Fruit fly (Drosophila melanogaster) whole organism, embryonic: Measurements from ENCODE around the gene Nepl20.

Source experiments
- Aef1 ChIP-seq: fragments of 200-800 bp; sonication (Bioruptor generic); IDR thresholded peaks from 3 replicates; pipeline ENCODE4 v1.3.6; 2022; ENCODE audit warnings: missing biosample characterization, missing genetic modification characterization
- Atf6 ChIP-seq: fragments of 200-800 bp; sonication (Bioruptor generic); IDR thresholded peaks from 2 replicates; pipeline ENCODE4 v1.3.6; 2022; ENCODE audit warnings: missing biosample characterization, missing genetic modification characterization
- Bgb ChIP-seq: fragments of 200-800 bp; sonication (Bioruptor generic); IDR thresholded peaks from 2 replicates; pipeline ENCODE4 v1.3.6; 2022; ENCODE audit warnings: missing biosample characterization, missing genetic modification characterization; ENCODE audit not compliant: partially characterized antibody
- CG10147 ChIP-seq: fragments of 200-800 bp; sonication (Bioruptor generic); optimal IDR thresholded peaks from 2 replicates; lab custom pipeline; 2019; ENCODE audit warnings: missing biosample characterization, mild to moderate bottlenecking, missing genetic modification characterization, moderate library complexity
- CG10209 ChIP-seq: fragments of 200-800 bp; sonication (Bioruptor generic); optimal IDR thresholded peaks from 3 replicates; lab custom pipeline; 2017; ENCODE audit warnings: missing biosample characterization, mild to moderate bottlenecking, missing genetic modification characterization, missing genetic modification reagents
- CG1024 ChIP-seq: fragments of 200-800 bp; sonication (Bioruptor generic); IDR thresholded peaks from 2 replicates; pipeline ENCODE4 v1.3.6; 2022; ENCODE audit warnings: missing biosample characterization, missing genetic modification characterization
- CG11247 ChIP-seq: fragments of 200-800 bp; sonication (Bioruptor generic); IDR thresholded peaks from 2 replicates; pipeline ENCODE4 v1.3.6; 2022; ENCODE audit warnings: missing biosample characterization, missing genetic modification characterization
- CG11695 ChIP-seq: fragments of 200-800 bp; sonication (Bioruptor generic); IDR thresholded peaks from 3 replicates; pipeline ENCODE4 v1.3.6; 2022; ENCODE audit warnings: missing biosample characterization, missing genetic modification characterization
- CG12769 ChIP-seq: fragments of 200-800 bp; sonication (Bioruptor generic); optimal IDR thresholded peaks from 2 replicates; lab custom pipeline; 2019; ENCODE audit warnings: missing biosample characterization, mild to moderate bottlenecking, missing genetic modification characterization, moderate library complexity
- CG13894 ChIP-seq: fragments of 200-800 bp; sonication (Bioruptor generic); optimal IDR thresholded peaks from 3 replicates; lab custom pipeline; 2018; ENCODE audit warnings: missing biosample characterization, mild to moderate bottlenecking, missing genetic modification characterization, moderate library complexity
- CG14965 ChIP-seq: fragments of 200-800 bp; sonication (Bioruptor generic); optimal IDR thresholded peaks from 2 replicates; lab custom pipeline; 2016; ENCODE audit warnings: missing biosample characterization, missing genetic modification characterization, borderline replicate concordance
- CG1602 ChIP-seq: fragments of 200-800 bp; sonication (Bioruptor generic); optimal IDR thresholded peaks from 3 replicates; lab custom pipeline; 2016; ENCODE audit warnings: missing biosample characterization, missing genetic modification characterization
- CG1603 ChIP-seq: fragments of 200-800 bp; sonication (Bioruptor generic); optimal IDR thresholded peaks from 2 replicates; lab custom pipeline; 2019; ENCODE audit warnings: missing biosample characterization, mild to moderate bottlenecking, missing genetic modification characterization, moderate library complexity
- CG1647 ChIP-seq: fragments of 200-800 bp; sonication (Bioruptor generic); optimal IDR thresholded peaks from 3 replicates; lab custom pipeline; 2016; ENCODE audit warnings: missing biosample characterization, missing genetic modification characterization
- CG16813 ChIP-seq: fragments of 200-800 bp; sonication (Bioruptor generic); IDR thresholded peaks from 3 replicates; pipeline ENCODE4 v1.3.6; 2022; ENCODE audit warnings: missing biosample characterization, missing genetic modification characterization; ENCODE audit not compliant: partially characterized antibody
- CG17328 ChIP-seq: fragments of 200-800 bp; sonication (Bioruptor generic); IDR thresholded peaks from 2 replicates; pipeline ENCODE4 v1.3.6; 2022; ENCODE audit warnings: missing biosample characterization, missing genetic modification characterization
- CG32767 ChIP-seq: fragments of 200-800 bp; sonication (Bioruptor generic); IDR thresholded peaks from 2 replicates; pipeline ENCODE4 v1.3.6; 2022; ENCODE audit warnings: missing biosample characterization, missing genetic modification characterization
- CG33557 ChIP-seq: fragments of 200-800 bp; sonication (Bioruptor generic); optimal IDR thresholded peaks from 2 replicates; lab custom pipeline; 2019; ENCODE audit warnings: missing biosample characterization, mild to moderate bottlenecking, missing genetic modification characterization, moderate library complexity
- CG4707 ChIP-seq: fragments of 200-800 bp; sonication (Bioruptor generic); optimal IDR thresholded peaks from 2 replicates; lab custom pipeline; 2018; ENCODE audit warnings: missing biosample characterization, mild to moderate bottlenecking, missing genetic modification characterization, moderate library complexity
- CG6175 ChIP-seq: fragments of 200-800 bp; sonication (Bioruptor generic); IDR thresholded peaks from 3 replicates; pipeline ENCODE4 v1.3.6; 2022; ENCODE audit warnings: missing biosample characterization, missing genetic modification characterization
- CG6765 ChIP-seq: fragments of 200-800 bp; sonication (Bioruptor generic); optimal IDR thresholded peaks from 3 replicates; lab custom pipeline; 2017; ENCODE audit warnings: missing biosample characterization, mild to moderate bottlenecking, missing genetic modification characterization
- CG6791 ChIP-seq: fragments of 200-800 bp; sonication (Bioruptor generic); IDR thresholded peaks from 3 replicates; pipeline ENCODE4 v1.3.6; 2022; ENCODE audit warnings: missing biosample characterization, missing genetic modification characterization; ENCODE audit not compliant: partially characterized antibody
- CG7786 ChIP-seq: fragments of 200-800 bp; sonication (Bioruptor generic); optimal IDR thresholded peaks from 2 replicates; lab custom pipeline; 2016; ENCODE audit warnings: missing biosample characterization, missing genetic modification characterization
- CG7839 ChIP-seq: fragments of 200-800 bp; sonication (Bioruptor generic); optimal IDR thresholded peaks from 3 replicates; lab custom pipeline; 2018; ENCODE audit warnings: missing biosample characterization, mild to moderate bottlenecking, missing genetic modification characterization, moderate library complexity
- CG7987 ChIP-seq: fragments of 200-800 bp; sonication (Bioruptor generic); optimal IDR thresholded peaks from 2 replicates; lab custom pipeline; 2018; ENCODE audit warnings: missing biosample characterization, mild to moderate bottlenecking, missing genetic modification characterization, moderate library complexity
- CG8388 ChIP-seq: fragments of 200-800 bp; sonication (Bioruptor generic); optimal IDR thresholded peaks from 2 replicates; lab custom pipeline; 2019; ENCODE audit warnings: missing biosample characterization, mild to moderate bottlenecking, missing genetic modification characterization, moderate library complexity
- Gsc ChIP-seq: fragments of 200-800 bp; sonication (Bioruptor generic); IDR thresholded peaks from 2 replicates; pipeline ENCODE4 v1.3.6; 2022; ENCODE audit warnings: missing biosample characterization, missing genetic modification characterization
- H2.0 ChIP-seq: fragments of 200-800 bp; sonication (Bioruptor generic); IDR thresholded peaks from 2 replicates; pipeline ENCODE4 v1.3.6; 2022; ENCODE audit warnings: missing biosample characterization, missing genetic modification characterization
- HLH3B ChIP-seq: fragments of 200-800 bp; sonication (Bioruptor generic); IDR thresholded peaks from 2 replicates; pipeline ENCODE4 v1.3.6; 2022; ENCODE audit warnings: missing biosample characterization, missing genetic modification characterization
- Med ChIP-seq: fragments of 200-800 bp; sonication (Bioruptor generic); peaks from one replicate; lab custom pipeline; 2016; ENCODE audit warnings: missing biosample characterization, missing genetic modification characterization, mild to moderate bottlenecking, inconsistent platforms, moderate library complexity
- Mrtf ChIP-seq: fragments of 200-800 bp; sonication (Bioruptor generic); IDR thresholded peaks from 3 replicates; pipeline ENCODE4 v1.3.6; 2022; ENCODE audit warnings: missing biosample characterization, missing genetic modification characterization
- NFAT ChIP-seq: fragments of 200-800 bp; sonication (Bioruptor generic); IDR thresholded peaks from 2 replicates; pipeline ENCODE4 v1.3.6; 2022; ENCODE audit warnings: missing biosample characterization, missing genetic modification characterization
- Pdp1 ChIP-seq, 2 experiments: fragments of 200-800 bp; sonication (Bioruptor generic); optimal IDR thresholded peaks; 3 replicates each; lab custom pipeline; 2016; ENCODE audit warnings: missing biosample characterization in 2 of 2, missing genetic modification characterization in 2 of 2, mild to moderate bottlenecking in 1 of 2, moderate library complexity in 1 of 2
- Sin3A ChIP-seq: fragments of >200 bp; optimal IDR thresholded peaks from 2 replicates; lab custom pipeline; 2018
- Sry-β ChIP-seq: fragments of 200-800 bp; sonication (Bioruptor generic); optimal IDR thresholded peaks from 2 replicates; lab custom pipeline; 2018; ENCODE audit warnings: missing biosample characterization, mild to moderate bottlenecking, missing genetic modification characterization, moderate library complexity
- ara ChIP-seq: fragments of 200-800 bp; sonication (Bioruptor generic); IDR thresholded peaks from 2 replicates; pipeline ENCODE4 v1.3.6; 2022; ENCODE audit warnings: missing biosample characterization, missing genetic modification characterization
- bowl ChIP-seq: fragments of 200-800 bp; sonication (Bioruptor generic); IDR thresholded peaks from 2 replicates; pipeline ENCODE4 v1.3.6; 2022; ENCODE audit warnings: missing biosample characterization, missing genetic modification characterization
- caup ChIP-seq: fragments of 200-800 bp; sonication (Bioruptor generic); optimal IDR thresholded peaks from 3 replicates; lab custom pipeline; 2017; ENCODE audit warnings: missing biosample characterization, mild to moderate bottlenecking, missing genetic modification characterization, moderate library complexity; ENCODE audit not compliant: severe bottlenecking
- chinmo ChIP-seq: fragments of 200-800 bp; sonication (Bioruptor generic); IDR thresholded peaks from 4 replicates; pipeline ENCODE4 v1.3.6; 2022; ENCODE audit warnings: missing biosample characterization, missing genetic modification characterization; ENCODE audit not compliant: partially characterized antibody
- dm ChIP-seq: fragments of 200-800 bp; sonication (Bioruptor generic); optimal IDR thresholded peaks from 3 replicates; lab custom pipeline; 2016; ENCODE audit warnings: missing biosample characterization, missing genetic modification characterization
- fu2 ChIP-seq: fragments of 200-800 bp; sonication (Bioruptor generic); optimal IDR thresholded peaks from 2 replicates; lab custom pipeline; 2016; ENCODE audit warnings: missing biosample characterization, missing genetic modification characterization
- kah ChIP-seq: fragments of 200-800 bp; sonication (Bioruptor generic); optimal IDR thresholded peaks from 2 replicates; lab custom pipeline; 2018; ENCODE audit warnings: missing biosample characterization, mild to moderate bottlenecking, missing genetic modification characterization
- nmo ChIP-seq: fragments of 200-800 bp; sonication (Bioruptor generic); optimal IDR thresholded peaks from 2 replicates; lab custom pipeline; 2018; ENCODE audit warnings: missing biosample characterization, mild to moderate bottlenecking, missing genetic modification characterization, moderate library complexity
- rib ChIP-seq: fragments of 200-800 bp; sonication (Bioruptor generic); IDR thresholded peaks from 2 replicates; pipeline ENCODE4 v1.3.6; 2022; ENCODE audit warnings: missing biosample characterization, missing genetic modification characterization
- sisA ChIP-seq: fragments of 200-800 bp; sonication (Bioruptor generic); IDR thresholded peaks from 2 replicates; pipeline ENCODE4 v1.3.6; 2022; ENCODE audit warnings: missing biosample characterization, missing genetic modification characterization
- slbo ChIP-seq: fragments of 200-800 bp; sonication (Bioruptor generic); IDR thresholded peaks from 2 replicates; pipeline ENCODE4 v1.3.6; 2022; ENCODE audit warnings: missing biosample characterization, missing genetic modification characterization
- tap ChIP-seq: fragments of 200-800 bp; optimal IDR thresholded peaks from 3 replicates; lab custom pipeline; 2019; ENCODE audit warnings: missing biosample characterization, mild to moderate bottlenecking, missing genetic modification characterization, moderate library complexity
- zen ChIP-seq: fragments of 200-800 bp; sonication (Bioruptor generic); optimal IDR thresholded peaks from 3 replicates; lab custom pipeline; 2018; ENCODE audit warnings: missing biosample characterization, mild to moderate bottlenecking, missing genetic modification characterization, moderate library complexity
- zfh1 ChIP-seq: fragments of 200-800 bp; sonication (Bioruptor generic); IDR thresholded peaks from 3 replicates; pipeline ENCODE4 v1.3.6; 2022; ENCODE audit warnings: missing biosample characterization, missing genetic modification characterization

Nepl20 gene

dm6 chr3R:28831172-28831571, 49.4 kb upstream of the Nepl20 start (continued):
- TF ChIP-seq Pdp1 (GFP tag; optimal IDR thresholded peaks at IDR 0.05; lab: Kevin White, UChicago) (peak in 1 of 2 experiments; percentile 46), sisA (GFP tag; lab: Robert Waterston, UW) (no peak; the same call in 1 of the 2 replicates), CG6791 (0 out of 3 replicates have a peak, but pooled peaks have one; percentile 4), CG1647 (GFP tag; lab: Kevin White, UChicago) (peak; percentile 50), kah (GFP tag; lab: Kevin White, UChicago) (peak; percentile 5), Bgb (peak; percentile 60), CG33557 (no peak), caup (peak; percentile 18), CG11695 (GFP tag; lab: Robert Waterston, UW) (peak; percentile 20; the same call in 1 of the 3 replicates), HLH3B (GFP tag; lab: Robert Waterston, UW) (0 out of 2 replicates have a peak, but pooled peaks have one; percentile 18), CG32767 (GFP tag; lab: Robert Waterston, UW) (peak; percentile 62; the same call in 1 of the 2 replicates), chinmo (GFP tag; lab: Robert Waterston, UW) (0 out of 4 replicates have a peak, but pooled peaks have one; percentile 53), CG6175 (GFP tag; lab: Robert Waterston, UW) (no peak), tap (tag; lab: Kevin White, UChicago) (no peak), Mrtf (0 out of 3 replicates have a peak, but pooled peaks have one; percentile 5), CG6765 (GFP tag; lab: Kevin White, UChicago) (peak; percentile 46), CG4707 (GFP tag; lab: Kevin White, UChicago) (peak; percentile 42), Aef1 (GFP tag; lab: Robert Waterston, UW) (no peak), zfh1 (GFP tag; lab: Robert Waterston, UW) (peak; percentile 43; the same call in 1 of the 3 replicates), CG12769 (peak; percentile 26), CG14965 (GFP tag; lab: Kevin White, UChicago) (no peak), bowl (GFP tag; lab: Robert Waterston, UW) (peak; percentile 39; the same call in 1 of the 2 replicates), CG13894 (peak; percentile 27)

dm6 chr3R:28831626-28832267, 48.8 kb upstream of the Nepl20 start, which contains the start of gene WASp:
TSS of gene WASp (minus strand) at chr3R:28832024.
- TF ChIP-seq fu2 (GFP tag; lab: Kevin White, UChicago): peak; percentile 73
- peak; percentile 68 for TF ChIP-seq CG17328 (GFP tag; lab: Robert Waterston, UW)
- no peak for TF ChIP-seq ara (GFP tag; lab: Robert Waterston, UW)
- peak; percentile 49 for TF ChIP-seq zen (tag; lab: Kevin White, UChicago)
- peak; percentile 81 for TF ChIP-seq CG1024 (GFP tag; lab: Robert Waterston, UW)
- TF ChIP-seq CG10147 (GFP tag; lab: Kevin White, UChicago): no peak
- peak; percentile 56; the same call in 1 of the 2 replicates for TF ChIP-seq Atf6 (GFP tag; lab: Robert Waterston, UW)
- peak; percentile 51; the same call in 2 of the 3 replicates for TF ChIP-seq CG16813
- TF ChIP-seq Sin3A (lab: Kevin White, UChicago): peak; percentile 53
- peak; percentile 51 for TF ChIP-seq CG8388
- no peak for TF ChIP-seq CG7839 (tag; lab: Kevin White, UChicago)
- peak; percentile 97 for TF ChIP-seq Med
- TF ChIP-seq CG7786 (GFP tag; lab: Kevin White, UChicago): peak; percentile 61
- TF ChIP-seq NFAT (GFP tag; lab: Robert Waterston, UW): peak; percentile 62; the same call in 1 of the 2 replicates
- peak; percentile 66 for TF ChIP-seq H2.0 (GFP tag; lab: Robert Waterston, UW)
- peak; percentile 78 for TF ChIP-seq nmo (GFP tag; lab: Kevin White, UChicago)
- TF ChIP-seq Gsc (GFP tag; lab: Robert Waterston, UW): no peak
- peak; percentile 67 for TF ChIP-seq slbo
- TF ChIP-seq dm (GFP tag; lab: Kevin White, UChicago): peak; percentile 81
- no peak for TF ChIP-seq Sry-β
- peak; percentile 86 for TF ChIP-seq CG7987 (GFP tag; lab: Kevin White, UChicago)
- TF ChIP-seq CG6765 (GFP tag; lab: Kevin White, UChicago): peak; percentile 37
- TF ChIP-seq CG10209: peak; percentile 77
- peak; percentile 38 for TF ChIP-seq CG1602 (GFP tag; lab: Kevin White, UChicago)
- TF ChIP-seq CG1603 (tag; lab: Kevin White, UChicago): no peak
- TF ChIP-seq rib (GFP tag; lab: Robert Waterston, UW): 0 out of 2 replicates have a peak, but pooled peaks have one; percentile 24
- peak; percentile 67 for TF ChIP-seq CG11247 (GFP tag; lab: Robert Waterston, UW)
